Worm (Caenorhabditis elegans) whole organism, L4/young adult: Measurements from ENCODE around the gene T05A7.13.

Experiments
- dao-5 ChIP-seq: sonication (generic microtip); optimal IDR thresholded peaks from 2 replicates; lab custom pipeline; 2016; ENCODE audit warnings: missing genotype, missing genetic modification characterization, moderate library complexity, missing compliant biosample characterization
- him-1 ChIP-seq: sonication (generic microtip); optimal IDR thresholded peaks from 2 replicates; lab custom pipeline; 2016; ENCODE audit warnings: missing genotype, missing genetic modification reagents, missing genetic modification characterization, missing compliant biosample characterization

DNA sequence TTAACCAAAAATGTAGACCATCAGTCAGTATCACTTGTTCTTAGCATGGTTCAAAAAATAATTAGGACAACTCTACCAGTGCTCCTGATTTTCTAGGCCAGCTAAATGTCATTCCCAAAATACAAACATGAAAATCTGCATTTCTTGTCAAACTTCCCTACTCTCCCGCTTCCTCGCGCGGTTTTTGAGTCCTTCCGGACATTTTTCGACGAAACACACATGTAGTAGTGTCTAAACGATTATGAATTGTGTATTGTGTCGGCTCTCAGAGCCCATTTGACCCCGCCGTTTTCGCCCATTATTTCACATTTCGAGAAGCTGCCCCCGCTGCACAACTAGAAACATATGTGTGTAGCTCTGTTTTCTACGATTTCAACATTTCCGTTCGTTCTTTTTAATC is 34.6 kb downstream of the T05A7.13 start, which contains the start of gene F35D11.1:
- TF ChIP-seq dao-5 (no peak), him-1 (tag; lab: Kevin White, UChicago) (no peak)
